Fruit fly (Drosophila melanogaster) whole organism, adult: ENCODE data around the gene CG33230.
A peak's percentile ranks its signal among the peaks of the same experiment; 100 is the strongest.

ENCODE experiments used
- CG11617 ChIP-seq: fragments of 200-800 bp; sonication (Bioruptor generic); optimal IDR thresholded peaks from 2 replicates; lab custom pipeline; 2017; ENCODE audit warnings: mild to moderate bottlenecking, missing biosample characterization, missing genetic modification reagents, missing genetic modification characterization
- CG12768 ChIP-seq: fragments of 200-800 bp; sonication (Bioruptor generic); optimal IDR thresholded peaks from 2 replicates; lab custom pipeline; 2017; ENCODE audit warnings: missing biosample characterization, missing genetic modification characterization, mild to moderate bottlenecking, moderate library complexity, missing genetic modification reagents
- CG14711 ChIP-seq: fragments of 200-800 bp; sonication (Bioruptor generic); optimal IDR thresholded peaks from 2 replicates; lab custom pipeline; 2018; ENCODE audit warnings: missing biosample characterization, mild to moderate bottlenecking, missing genetic modification characterization, moderate library complexity
- CG1620 ChIP-seq: fragments of 200-800 bp; sonication (Bioruptor generic); optimal IDR thresholded peaks from 2 replicates; lab custom pipeline; 2016; ENCODE audit warnings: missing biosample characterization, missing genetic modification characterization
- CG33017 ChIP-seq: fragments of 200-800 bp; sonication (Bioruptor generic); optimal IDR thresholded peaks from 2 replicates; lab custom pipeline; 2018; ENCODE audit warnings: missing biosample characterization, mild to moderate bottlenecking, missing genetic modification characterization, moderate library complexity
- CG5204 ChIP-seq: fragments of 200-800 bp; sonication (Bioruptor generic); optimal IDR thresholded peaks from 2 replicates; lab custom pipeline; 2016; ENCODE audit warnings: missing biosample characterization, missing genetic modification characterization
- CG7045 ChIP-seq: fragments of 200-800 bp; sonication (Bioruptor generic); optimal IDR thresholded peaks from 2 replicates; lab custom pipeline; 2017; ENCODE audit warnings: missing biosample characterization, mild to moderate bottlenecking, missing genetic modification characterization
- CG7101 ChIP-seq: fragments of 200-800 bp; sonication (Bioruptor generic); optimal IDR thresholded peaks from 2 replicates; lab custom pipeline; 2018; ENCODE audit warnings: missing biosample characterization, mild to moderate bottlenecking, missing genetic modification characterization, moderate library complexity
- Clk ChIP-seq: fragments of 200-800 bp; sonication (Bioruptor generic); optimal IDR thresholded peaks from 2 replicates; lab custom pipeline; 2017; ENCODE audit warnings: missing biosample characterization, missing genetic modification characterization
- Crg-1 ChIP-seq: fragments of 200-800 bp; sonication (Bioruptor generic); optimal IDR thresholded peaks from 2 replicates; lab custom pipeline; 2016; ENCODE audit warnings: missing biosample characterization, missing genetic modification characterization
- Hr96 ChIP-seq: fragments of 200-800 bp; sonication (Bioruptor generic); optimal IDR thresholded peaks from 2 replicates; lab custom pipeline; 2016; ENCODE audit warnings: missing biosample characterization, missing genetic modification characterization
- Mnt ChIP-seq: fragments of 200-800 bp; sonication (Bioruptor generic); optimal IDR thresholded peaks from 2 replicates; lab custom pipeline; 2016; ENCODE audit warnings: missing biosample characterization, mild to moderate bottlenecking, missing genetic modification characterization
- bab1 ChIP-seq: fragments of 200-800 bp; sonication (Bioruptor generic); optimal IDR thresholded peaks from 3 replicates; lab custom pipeline; 2019; ENCODE audit warnings: missing biosample characterization, mild to moderate bottlenecking, missing genetic modification characterization, moderate library complexity
- cic ChIP-seq: fragments of 200-800 bp; sonication (Bioruptor generic); optimal IDR thresholded peaks from 2 replicates; lab custom pipeline; 2017; ENCODE audit warnings: missing biosample characterization, mild to moderate bottlenecking, missing genetic modification characterization, moderate library complexity
- cnc ChIP-seq, 2 experiments: fragments of >200 bp; optimal IDR thresholded peaks; 2 replicates each; lab custom pipeline; 2017
- kay ChIP-seq: fragments of 200-800 bp; sonication (Bioruptor generic); peaks from one replicate; lab custom pipeline; 2016; ENCODE audit warnings: missing biosample characterization, missing genetic modification characterization, borderline replicate concordance
- ovo ChIP-seq: fragments of 200-800 bp; sonication (Bioruptor generic); optimal IDR thresholded peaks from 2 replicates; lab custom pipeline; 2016; ENCODE audit warnings: missing biosample characterization, missing genetic modification characterization
- pad ChIP-seq: fragments of 200-800 bp; sonication (Bioruptor generic); optimal IDR thresholded peaks from 3 replicates; lab custom pipeline; 2017; ENCODE audit warnings: missing biosample characterization, missing genetic modification characterization, mild to moderate bottlenecking, moderate library complexity, missing genetic modification reagents
- tj ChIP-seq: fragments of 200-800 bp; sonication (Bioruptor generic); optimal IDR thresholded peaks from 3 replicates; lab custom pipeline; 2017; ENCODE audit warnings: missing biosample characterization, mild to moderate bottlenecking, missing genetic modification characterization, moderate library complexity
- toe ChIP-seq: fragments of 200-800 bp; sonication (Bioruptor generic); optimal IDR thresholded peaks from 2 replicates; lab custom pipeline; 2016; ENCODE audit warnings: missing biosample characterization, missing genetic modification characterization

The CG33230 gene

dm6 chr3L:1639185-1639812, 21.1 kb downstream of the CG33230 start, which contains the start of the genes Mettl2 and Bgb:
TSS of gene Mettl2 (minus strand) at chr3L:1639235.
TSS of gene Bgb (plus strand) at chr3L:1639711.
- TF ChIP-seq pad (GFP tag; lab: Kevin White, UChicago) (peak; percentile 68), bab1 (GFP tag; lab: Kevin White, UChicago) (peak; percentile 56), cic (GFP tag; lab: Kevin White, UChicago) (no peak), Hr96 (peak; percentile 84), Crg-1 (GFP tag; lab: Kevin White, UChicago) (peak; percentile 65), CG7045 (GFP tag; lab: Kevin White, UChicago) (peak; percentile 75), CG7101 (peak; percentile 78), kay (no peak), tj (GFP tag; lab: Kevin White, UChicago) (peak; percentile 50), CG33017 (tag; lab: Kevin White, UChicago) (peak; percentile 65), ovo (GFP tag; lab: Kevin White, UChicago) (peak; percentile 58), CG11617 (GFP tag; lab: Kevin White, UChicago) (peak; percentile 65), Clk (GFP tag; lab: Kevin White, UChicago) (peak; percentile 68), Mnt (GFP tag; lab: Kevin White, UChicago) (peak; percentile 59), toe (peak; percentile 90), CG5204 (GFP tag; lab: Kevin White, UChicago) (no peak), CG1620 (GFP tag; lab: Kevin White, UChicago) (peak; percentile 83), CG12768 (GFP tag; lab: Kevin White, UChicago) (peak; percentile 69), CG14711 (peak; percentile 73), cnc (optimal IDR thresholded peaks at IDR 0.05; lab: Kevin White, UChicago) (no peak)

DNA sequence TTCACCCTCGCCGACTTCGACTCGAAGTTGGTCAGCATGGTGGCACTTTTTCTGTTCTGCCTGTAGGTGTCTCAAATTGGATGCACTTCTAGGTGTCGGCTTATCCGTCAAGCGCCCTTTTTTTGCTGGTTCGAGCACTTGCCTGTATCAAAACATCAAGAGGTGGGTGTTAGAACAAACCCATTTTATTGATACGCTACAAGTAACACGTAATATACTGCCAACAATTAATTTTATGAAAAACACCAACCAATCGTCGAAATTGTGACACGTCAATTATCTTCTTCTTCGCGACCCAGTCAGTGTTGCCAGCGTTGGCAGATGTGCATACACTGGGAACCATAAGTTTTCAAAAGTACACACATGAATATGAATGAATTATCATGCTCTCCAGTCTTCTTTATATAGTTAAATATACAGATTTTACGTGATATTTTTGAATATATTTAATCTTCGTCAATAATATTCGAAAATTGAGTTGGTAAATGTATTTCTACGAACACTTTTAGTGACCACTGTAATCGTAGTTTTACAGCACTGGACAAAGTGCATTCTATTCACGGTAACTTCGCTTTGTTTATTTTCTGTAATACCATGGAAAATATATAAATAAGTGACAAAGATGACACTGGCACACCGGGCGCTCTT, 26.8 kb downstream of the CG33230 start, which contains the start of the genes alphaCOP and CG13919:
Gene alphaCOP, minus strand, starts transcription at position 280 of the 648 bp plus-strand sequence.
Gene CG13919, plus strand, starts transcription at position 548 of the 648 bp plus-strand sequence.
- TF ChIP-seq CG5204 (GFP tag; lab: Kevin White, UChicago) = peak; percentile 95
- peak; percentile 97 for TF ChIP-seq CG33017 (tag; lab: Kevin White, UChicago)
- peak; percentile 95 for TF ChIP-seq CG1620 (GFP tag; lab: Kevin White, UChicago)
- peak; percentile 97 for TF ChIP-seq toe
- peak; percentile 94 for TF ChIP-seq CG11617 (GFP tag; lab: Kevin White, UChicago)
- peak; percentile 96 for TF ChIP-seq CG12768 (GFP tag; lab: Kevin White, UChicago)
- TF ChIP-seq pad (GFP tag; lab: Kevin White, UChicago) = peak; percentile 86
- peak; percentile 97 for TF ChIP-seq CG7101
- TF ChIP-seq bab1 (GFP tag; lab: Kevin White, UChicago) = peak; percentile 98
- TF ChIP-seq ovo (GFP tag; lab: Kevin White, UChicago) = peak; percentile 84
- TF ChIP-seq CG14711 = peak; percentile 96
- peak; percentile 96 for TF ChIP-seq CG7045 (GFP tag; lab: Kevin White, UChicago)
- peak; percentile 91 for TF ChIP-seq Mnt (GFP tag; lab: Kevin White, UChicago)
- TF ChIP-seq cnc (optimal IDR thresholded peaks at IDR 0.05; lab: Kevin White, UChicago) = no peak
- TF ChIP-seq Crg-1 (GFP tag; lab: Kevin White, UChicago) = peak; percentile 97
- TF ChIP-seq kay = no peak
- peak; percentile 93 for TF ChIP-seq Hr96
- peak; percentile 91 for TF ChIP-seq Clk (GFP tag; lab: Kevin White, UChicago)
- peak; percentile 74 for TF ChIP-seq cic (GFP tag; lab: Kevin White, UChicago)
- peak; percentile 76 for TF ChIP-seq tj (GFP tag; lab: Kevin White, UChicago)

DNA sequence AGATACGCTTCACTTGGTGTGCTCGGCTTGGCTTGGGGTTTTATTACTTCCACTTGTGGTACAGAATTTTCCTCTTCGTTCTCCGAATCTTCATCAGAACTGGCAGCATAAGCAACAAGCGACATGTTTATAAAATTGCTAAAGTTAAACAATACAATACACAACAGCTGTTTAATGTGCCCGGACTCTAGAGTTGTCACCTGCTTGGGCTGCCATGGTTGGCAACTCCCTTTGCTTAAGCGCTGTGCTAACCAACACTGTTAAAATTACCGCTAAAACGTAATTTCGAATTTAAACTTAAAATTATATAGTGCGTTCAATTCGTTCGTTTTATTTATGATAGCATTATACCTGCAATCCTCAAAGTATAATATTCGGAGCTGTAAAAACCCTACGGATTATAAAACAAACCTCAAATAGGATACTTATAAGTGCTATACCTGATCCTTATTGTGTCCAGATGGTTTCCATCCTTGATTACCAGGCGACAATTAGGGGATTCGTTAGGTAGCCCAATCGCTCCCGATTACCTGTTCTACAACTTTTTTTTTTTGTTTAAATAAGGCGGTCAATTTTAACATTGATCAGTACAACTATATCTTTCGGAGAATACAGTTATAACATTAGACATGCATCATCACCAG, 29.2 kb downstream of the CG33230 start, which contains the start of the genes CG17249 and Bro:
Gene CG17249, minus strand, starts transcription at position 189 of the 644 bp plus-strand sequence.
Gene Bro, plus strand, starts transcription at position 594 of the 644 bp plus-strand sequence.
- TF ChIP-seq Mnt (GFP tag; lab: Kevin White, UChicago) = peak; percentile 28
- TF ChIP-seq bab1 (GFP tag; lab: Kevin White, UChicago) = peak; percentile 32
- no peak for TF ChIP-seq CG7045 (GFP tag; lab: Kevin White, UChicago)
- TF ChIP-seq CG14711 = peak; percentile 99
- peak; percentile 3 for TF ChIP-seq Clk (GFP tag; lab: Kevin White, UChicago)
- TF ChIP-seq CG7101 = peak; percentile 57
- TF ChIP-seq CG12768 (GFP tag; lab: Kevin White, UChicago) = no peak
- peak; percentile 19 for TF ChIP-seq cic (GFP tag; lab: Kevin White, UChicago)
- peak; percentile 34 for TF ChIP-seq ovo (GFP tag; lab: Kevin White, UChicago)
- TF ChIP-seq CG1620 (GFP tag; lab: Kevin White, UChicago) = peak; percentile 76
- peak; percentile 26 for TF ChIP-seq toe
- TF ChIP-seq Hr96 = no peak
- no peak for TF ChIP-seq CG11617 (GFP tag; lab: Kevin White, UChicago)
- no peak for TF ChIP-seq CG33017 (tag; lab: Kevin White, UChicago)
- TF ChIP-seq Crg-1 (GFP tag; lab: Kevin White, UChicago) = peak; percentile 69
- peak; percentile 38 for TF ChIP-seq pad (GFP tag; lab: Kevin White, UChicago)

DNA sequence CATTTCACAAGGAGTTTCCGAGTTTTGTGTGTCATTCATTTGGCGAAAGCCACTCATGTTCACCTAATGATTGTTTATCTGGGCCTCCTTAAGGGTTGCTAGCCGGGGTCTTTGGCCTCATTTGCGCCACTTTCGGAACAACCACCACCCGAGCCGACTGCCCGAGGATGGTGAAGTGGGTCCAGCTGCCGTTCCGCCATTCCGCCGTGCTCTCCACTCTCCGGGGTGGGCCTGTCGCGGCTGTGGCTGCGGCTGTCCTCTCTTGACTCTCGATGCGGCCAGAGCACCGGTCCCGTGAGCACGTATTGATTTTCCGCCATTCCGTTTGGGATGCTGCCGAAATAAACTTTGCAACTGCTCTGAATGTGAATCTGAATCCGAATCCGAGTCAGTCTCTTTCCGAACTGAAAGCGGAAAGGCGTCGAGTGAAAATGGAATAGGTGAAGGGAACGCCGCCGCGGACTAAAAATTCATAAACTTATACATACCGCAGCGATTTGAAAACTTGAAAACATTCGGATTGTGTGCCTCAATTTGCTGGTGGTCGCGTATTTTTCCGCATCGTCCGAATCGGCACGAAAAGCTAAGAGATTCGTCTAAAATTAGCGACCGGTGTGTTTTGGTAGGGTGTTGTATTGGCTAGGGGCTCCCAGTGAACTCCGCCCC, 30.6 kb downstream of the CG33230 start, which contains the start of gene CG13920:
Gene CG13920, plus strand, starts transcription at position 255 of the 666 bp plus-strand sequence.
- TF ChIP-seq Mnt (GFP tag; lab: Kevin White, UChicago) = no peak
- TF ChIP-seq Hr96 = no peak
- TF ChIP-seq Clk (GFP tag; lab: Kevin White, UChicago) = no peak
- TF ChIP-seq Crg-1 (GFP tag; lab: Kevin White, UChicago) = no peak
- no peak for TF ChIP-seq ovo (GFP tag; lab: Kevin White, UChicago)
- TF ChIP-seq CG12768 (GFP tag; lab: Kevin White, UChicago) = no peak
- no peak for TF ChIP-seq CG5204 (GFP tag; lab: Kevin White, UChicago)
- no peak for TF ChIP-seq bab1 (GFP tag; lab: Kevin White, UChicago)
- no peak for TF ChIP-seq CG1620 (GFP tag; lab: Kevin White, UChicago)
- TF ChIP-seq CG7045 (GFP tag; lab: Kevin White, UChicago) = no peak
- TF ChIP-seq CG33017 (tag; lab: Kevin White, UChicago) = no peak
- TF ChIP-seq CG11617 (GFP tag; lab: Kevin White, UChicago) = no peak
- no peak for TF ChIP-seq CG7101
